Fruit fly (Drosophila melanogaster) whole organism, embryonic: ENCODE data around the gene sll.
A peak's percentile ranks its signal among the peaks of the same experiment; 100 is the strongest.

Experiments
- Adf1 ChIP-seq: fragments of 200-800 bp; sonication (Bioruptor generic); IDR thresholded peaks from 2 replicates; pipeline ENCODE4 v1.3.6; 2022; ENCODE audit warnings: missing biosample characterization, missing genetic modification characterization
- CG13287 ChIP-seq: fragments of 200-800 bp; sonication (Bioruptor generic); IDR thresholded peaks from 2 replicates; pipeline ENCODE4 v1.3.6; 2022; ENCODE audit warnings: missing biosample characterization, missing genetic modification characterization; ENCODE audit not compliant: partially characterized antibody
- CG13424 ChIP-seq: fragments of 200-800 bp; sonication (Bioruptor generic); optimal IDR thresholded peaks from 2 replicates; lab custom pipeline; 2019; ENCODE audit warnings: missing biosample characterization, mild to moderate bottlenecking, missing genetic modification characterization, moderate library complexity
- CG17829 ChIP-seq: fragments of 200-800 bp; optimal IDR thresholded peaks from 2 replicates; lab custom pipeline; 2019; ENCODE audit warnings: missing biosample characterization, mild to moderate bottlenecking, missing genetic modification characterization, moderate library complexity
- CG32532 ChIP-seq: fragments of 200-800 bp; sonication (Bioruptor generic); IDR thresholded peaks from 2 replicates; pipeline ENCODE4 v1.3.6; 2022; ENCODE audit warnings: missing biosample characterization, missing genetic modification characterization
- CG33213 ChIP-seq: fragments of 200-800 bp; sonication (Bioruptor generic); optimal IDR thresholded peaks from 3 replicates; lab custom pipeline; 2016; ENCODE audit warnings: missing biosample characterization, missing genetic modification characterization
- CG42726 ChIP-seq: fragments of 200-800 bp; sonication (Bioruptor generic); IDR thresholded peaks from 2 replicates; pipeline ENCODE4 v1.3.6; 2022; ENCODE audit warnings: missing biosample characterization, missing genetic modification characterization; ENCODE audit not compliant: partially characterized antibody
- CG4707 ChIP-seq: fragments of 200-800 bp; sonication (Bioruptor generic); optimal IDR thresholded peaks from 2 replicates; lab custom pipeline; 2018; ENCODE audit warnings: missing biosample characterization, mild to moderate bottlenecking, missing genetic modification characterization, moderate library complexity
- CG7372 ChIP-seq: fragments of 200-800 bp; sonication (Bioruptor generic); IDR thresholded peaks from 2 replicates; pipeline ENCODE4 v1.3.6; 2022; ENCODE audit warnings: missing biosample characterization, missing genetic modification characterization
- CG8944 ChIP-seq: fragments of 200-800 bp; sonication (Bioruptor generic); optimal IDR thresholded peaks from 3 replicates; lab custom pipeline; 2016; ENCODE audit warnings: missing biosample characterization, missing genetic modification characterization
- CTCF ChIP-seq: fragments of 200-800 bp; sonication (Bioruptor generic); optimal IDR thresholded peaks from 2 replicates; lab custom pipeline; 2017; ENCODE audit warnings: missing biosample characterization, mild to moderate bottlenecking, missing genetic modification characterization, moderate library complexity
- CkIIα-i1 ChIP-seq: fragments of 200-800 bp; sonication (Bioruptor generic); IDR thresholded peaks from 2 replicates; pipeline ENCODE4 v1.3.6; 2022; ENCODE audit warnings: missing biosample characterization, missing genetic modification characterization
- D ChIP-seq, 2 experiments: fragments of 200-800 bp in 1 of 2; fragments of >200 bp in 1 of 2; sonication (Bioruptor generic) in 1 of 2; optimal IDR thresholded peaks; 2 replicates in 1 of 2; 3 replicates in 1 of 2; lab custom pipeline; 2017; ENCODE audit warnings: mild to moderate bottlenecking in 1 of 2, missing biosample characterization in 1 of 2, missing genetic modification characterization in 1 of 2, missing genetic modification reagents in 1 of 2
- Dek ChIP-seq: fragments of 200-800 bp; sonication (Bioruptor generic); optimal IDR thresholded peaks from 3 replicates; lab custom pipeline; 2019; ENCODE audit warnings: missing biosample characterization, mild to moderate bottlenecking, missing genetic modification characterization, moderate library complexity
- Dfd ChIP-seq, 2 experiments: fragments of >200 bp; optimal IDR thresholded peaks; 2 replicates each; lab custom pipeline; 2017; ENCODE audit warnings: missing biosample characterization in 2 of 2, missing genetic modification characterization in 2 of 2
- Dip2 ChIP-seq: fragments of 200-800 bp; sonication (Bioruptor generic); IDR thresholded peaks from 2 replicates; pipeline ENCODE4 v1.3.6; 2022; ENCODE audit warnings: missing biosample characterization, missing genetic modification characterization
- Ets65A ChIP-seq: fragments of 200-800 bp; sonication (Bioruptor generic); peaks from one replicate; lab custom pipeline; 2016; ENCODE audit warnings: missing biosample characterization, missing genetic modification characterization
- GATAe ChIP-seq: fragments of 200-800 bp; sonication (Bioruptor generic); conservative IDR thresholded peaks from 2 replicates; pipeline ENCODE4 v1.3.6; 2022; ENCODE audit warnings: missing biosample characterization, missing genetic modification characterization
- HLH4C ChIP-seq: fragments of 200-800 bp; sonication (Bioruptor generic); IDR thresholded peaks from 3 replicates; pipeline ENCODE4 v1.3.6; 2022; ENCODE audit warnings: missing biosample characterization, missing genetic modification characterization; ENCODE audit not compliant: partially characterized antibody
- HLHmδ ChIP-seq: fragments of 200-800 bp; sonication (Bioruptor generic); optimal IDR thresholded peaks from 2 replicates; lab custom pipeline; 2018; ENCODE audit warnings: missing biosample characterization, mild to moderate bottlenecking, missing genetic modification characterization, moderate library complexity
- HmgD ChIP-seq: fragments of 200-800 bp; sonication (Bioruptor generic); optimal IDR thresholded peaks from 3 replicates; lab custom pipeline; 2016; ENCODE audit warnings: missing biosample characterization, missing genetic modification characterization
- MBD-R2 ChIP-seq: fragments of 200-800 bp; sonication (Bioruptor generic); IDR thresholded peaks from 2 replicates; pipeline ENCODE4 v1.3.6; 2022; ENCODE audit warnings: missing biosample characterization, missing genetic modification characterization
- Med ChIP-seq: fragments of 200-800 bp; sonication (Bioruptor generic); peaks from one replicate; lab custom pipeline; 2016; ENCODE audit warnings: missing biosample characterization, missing genetic modification characterization, mild to moderate bottlenecking, inconsistent platforms, moderate library complexity
- Meics ChIP-seq: fragments of 200-800 bp; sonication (Bioruptor generic); optimal IDR thresholded peaks from 2 replicates; lab custom pipeline; 2017; ENCODE audit warnings: missing biosample characterization, mild to moderate bottlenecking, missing genetic modification characterization
- NK7.1 ChIP-seq: fragments of 200-800 bp; sonication (Bioruptor generic); optimal IDR thresholded peaks from 3 replicates; lab custom pipeline; 2016; ENCODE audit warnings: missing biosample characterization, missing genetic modification characterization
- Nf-YB ChIP-seq: fragments of 200-800 bp; sonication (Bioruptor generic); optimal IDR thresholded peaks from 3 replicates; lab custom pipeline; 2019; ENCODE audit warnings: missing biosample characterization, mild to moderate bottlenecking, missing genetic modification characterization, moderate library complexity
- Nf-YC ChIP-seq: fragments of 200-800 bp; optimal IDR thresholded peaks from 3 replicates; lab custom pipeline; 2019; ENCODE audit warnings: missing biosample characterization, mild to moderate bottlenecking, missing genetic modification characterization, moderate library complexity
- Opbp ChIP-seq: fragments of 200-800 bp; sonication (Bioruptor generic); IDR thresholded peaks from 3 replicates; pipeline ENCODE4 v1.3.6; 2022; ENCODE audit warnings: missing biosample characterization, missing genetic modification characterization; ENCODE audit not compliant: partially characterized antibody
- Side ChIP-seq: fragments of 200-800 bp; sonication (Bioruptor generic); optimal IDR thresholded peaks from 2 replicates; lab custom pipeline; 2016; ENCODE audit warnings: missing biosample characterization, missing genetic modification characterization
- abd-A ChIP-seq: fragments of 200-800 bp; sonication (Bioruptor generic); optimal IDR thresholded peaks from 3 replicates; lab custom pipeline; 2019; ENCODE audit warnings: missing biosample characterization, mild to moderate bottlenecking, missing genetic modification characterization, moderate library complexity
- bigmax ChIP-seq: fragments of 200-800 bp; sonication (Bioruptor generic); optimal IDR thresholded peaks from 2 replicates; lab custom pipeline; 2018; ENCODE audit warnings: missing biosample characterization, mild to moderate bottlenecking, missing genetic modification characterization
- chinmo ChIP-seq: fragments of 200-800 bp; sonication (Bioruptor generic); IDR thresholded peaks from 4 replicates; pipeline ENCODE4 v1.3.6; 2022; ENCODE audit warnings: missing biosample characterization, missing genetic modification characterization; ENCODE audit not compliant: partially characterized antibody
- crol ChIP-seq: fragments of 200-800 bp; sonication (Bioruptor generic); IDR thresholded peaks from 2 replicates; pipeline ENCODE4 v1.3.6; 2022; ENCODE audit warnings: missing biosample characterization, missing genetic modification characterization
- disco-r ChIP-seq: fragments of 200-800 bp; sonication (Bioruptor generic); optimal IDR thresholded peaks from 2 replicates; lab custom pipeline; 2016; ENCODE audit warnings: missing biosample characterization, missing genetic modification characterization
- esg ChIP-seq: fragments of 200-800 bp; sonication (Bioruptor generic); conservative IDR thresholded peaks from 2 replicates; pipeline ENCODE4 v1.3.6; 2022; ENCODE audit warnings: missing biosample characterization, missing genetic modification characterization
- gsb-n ChIP-seq: fragments of 200-800 bp; sonication (Bioruptor generic); optimal IDR thresholded peaks from 3 replicates; lab custom pipeline; 2018; ENCODE audit warnings: missing biosample characterization, mild to moderate bottlenecking, missing genetic modification characterization
- kni ChIP-seq: fragments of 200-800 bp; sonication (Bioruptor generic); optimal IDR thresholded peaks from 3 replicates; lab custom pipeline; 2017; ENCODE audit warnings: mild to moderate bottlenecking, missing biosample characterization, missing genetic modification reagents, missing genetic modification characterization
- knrl ChIP-seq: fragments of 200-800 bp; sonication (Bioruptor generic); IDR thresholded peaks from 3 replicates; pipeline ENCODE4 v1.3.6; 2022; ENCODE audit warnings: missing biosample characterization, missing genetic modification characterization; ENCODE audit not compliant: partially characterized antibody
- nmo ChIP-seq: fragments of 200-800 bp; sonication (Bioruptor generic); optimal IDR thresholded peaks from 2 replicates; lab custom pipeline; 2018; ENCODE audit warnings: missing biosample characterization, mild to moderate bottlenecking, missing genetic modification characterization, moderate library complexity
- prd ChIP-seq, 3 experiments: fragments of >200 bp in 2 of 3; fragments of 200-800 bp in 1 of 3; sonication (Bioruptor generic) in 1 of 3; optimal IDR thresholded peaks in 2 of 3; IDR thresholded peaks in 1 of 3; 2 replicates in 2 of 3; 3 replicates in 1 of 3; pipeline versions ENCODE4 v1.3.6 to Lab custom; 2017 to 2022; ENCODE audit warnings: missing biosample characterization in 1 of 3, missing genetic modification characterization in 1 of 3
- pros ChIP-seq: fragments of 200-800 bp; sonication (Bioruptor generic); optimal IDR thresholded peaks from 3 replicates; lab custom pipeline; 2019; ENCODE audit warnings: missing biosample characterization, mild to moderate bottlenecking, missing genetic modification characterization, moderate library complexity
- seq ChIP-seq: fragments of 200-800 bp; sonication (Bioruptor generic); IDR thresholded peaks from 2 replicates; pipeline ENCODE4 v1.3.6; 2022; ENCODE audit warnings: missing biosample characterization, missing genetic modification characterization
- sim ChIP-seq: fragments of 200-800 bp; sonication (Bioruptor generic); IDR thresholded peaks from 2 replicates; pipeline ENCODE4 v1.3.6; 2022; ENCODE audit warnings: missing biosample characterization, missing genetic modification characterization
- sima ChIP-seq: fragments of 200-800 bp; sonication (Bioruptor generic); optimal IDR thresholded peaks from 2 replicates; lab custom pipeline; 2016; ENCODE audit warnings: missing biosample characterization, missing genetic modification characterization
- sna ChIP-seq: fragments of 200-800 bp; sonication (Bioruptor generic); IDR thresholded peaks from 2 replicates; pipeline ENCODE4 v1.3.6; 2022; ENCODE audit warnings: missing biosample characterization, missing genetic modification characterization; ENCODE audit not compliant: partially characterized antibody
- tio ChIP-seq: fragments of 200-800 bp; sonication (Bioruptor generic); optimal IDR thresholded peaks from 2 replicates; lab custom pipeline; 2017; ENCODE audit warnings: missing biosample characterization, missing genetic modification characterization, inconsistent platforms
- twi ChIP-seq: fragments of 200-800 bp; optimal IDR thresholded peaks from 2 replicates; lab custom pipeline; 2019; ENCODE audit warnings: missing biosample characterization, mild to moderate bottlenecking, missing genetic modification characterization, moderate library complexity
- z ChIP-seq: fragments of 200-800 bp; sonication (Bioruptor generic); IDR thresholded peaks from 3 replicates; pipeline ENCODE4 v1.3.6; 2022; ENCODE audit warnings: missing biosample characterization, missing genetic modification characterization

The sll gene

DNA sequence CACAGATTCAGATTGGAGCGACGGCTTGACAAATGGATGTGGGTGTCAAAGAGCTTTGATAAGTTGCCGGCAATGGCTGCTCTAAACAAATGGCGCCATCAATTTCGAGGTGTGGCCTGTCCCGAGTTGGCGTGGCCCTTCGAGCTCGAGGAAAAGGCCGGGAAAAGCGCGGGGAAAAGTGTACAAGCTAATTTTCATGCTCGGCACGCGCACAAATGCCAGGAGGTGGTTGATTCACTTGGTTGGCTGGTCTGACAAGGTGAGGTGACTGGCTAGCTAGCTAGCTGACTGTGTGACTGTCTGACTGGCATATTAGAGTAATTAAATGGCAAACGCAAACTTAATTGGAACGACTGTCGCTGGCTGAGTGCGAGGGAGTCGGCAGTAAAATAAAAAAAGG lies 4.0 kb upstream of the sll start:
- TF ChIP-seq z (GFP tag; lab: Robert Waterston, UW) (no peak), Med (GFP tag; lab: Kevin White, UChicago) (peak; percentile 36), CG32532 (GFP tag; lab: Robert Waterston, UW) (no peak), CG8944 (GFP tag; lab: Kevin White, UChicago) (no peak), Nf-YB (GFP tag; lab: Kevin White, UChicago) (peak; percentile 72), Meics (GFP tag; lab: Kevin White, UChicago) (no peak), bigmax (GFP tag; lab: Kevin White, UChicago) (no peak), CG17829 (no peak), GATAe (GFP tag; lab: Robert Waterston, UW) (no peak), CG33213 (no peak), Nf-YC (tag; lab: Kevin White, UChicago) (peak; percentile 53), HmgD (GFP tag; lab: Kevin White, UChicago) (no peak), nmo (GFP tag; lab: Kevin White, UChicago) (no peak), CG4707 (no peak), tio (GFP tag; lab: Kevin White, UChicago) (no peak)

DNA sequence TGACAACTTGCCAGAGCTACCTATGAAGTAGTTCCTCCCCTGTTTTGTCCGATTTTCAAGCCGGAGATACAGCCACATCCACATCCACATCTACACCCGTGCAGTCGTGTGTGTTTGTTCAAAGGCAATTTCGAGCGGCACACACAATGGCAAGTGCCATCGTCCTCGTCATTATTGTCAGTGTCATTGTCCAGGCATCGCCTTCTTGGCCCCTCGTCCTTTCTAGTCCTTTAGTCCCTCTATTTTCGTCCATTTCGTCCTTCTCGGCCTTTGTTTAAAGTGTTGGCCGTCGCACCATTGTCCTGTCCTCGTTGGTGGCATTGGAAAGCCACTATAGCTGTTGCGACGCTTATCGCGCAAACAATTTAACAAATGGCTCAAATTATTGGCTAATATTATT lies 2.9 kb upstream of the sll start:
- TF ChIP-seq gsb-n (tag; lab: Kevin White, UChicago): no peak
- TF ChIP-seq disco-r: no peak
- TF ChIP-seq Opbp (GFP tag; lab: Robert Waterston, UW): 0 out of 3 replicates have a peak, but pooled peaks have one; percentile 9
- TF ChIP-seq crol: no peak
- TF ChIP-seq esg (GFP tag; lab: Robert Waterston, UW): no peak
- TF ChIP-seq D (optimal IDR thresholded peaks at IDR 0.05; lab: Kevin White, UChicago): peak; percentile 95
- no peak for TF ChIP-seq D (GFP tag; optimal IDR thresholded peaks at IDR 0.05; lab: Kevin White, UChicago)
- TF ChIP-seq prd (optimal IDR thresholded peaks at IDR 0.05; lab: Kevin White, UChicago): no peak
- TF ChIP-seq prd (GFP tag; IDR thresholded peaks at IDR 0.05; lab: Robert Waterston, UW): 0 out of 3 replicates have a peak, but pooled peaks have one; percentile 9
- TF ChIP-seq Ets65A (GFP tag; lab: Kevin White, UChicago): peak; percentile 18
- TF ChIP-seq Dfd (GFP tag; optimal IDR thresholded peaks at IDR 0.05; lab: Kevin White, UChicago): no peak

DNA sequence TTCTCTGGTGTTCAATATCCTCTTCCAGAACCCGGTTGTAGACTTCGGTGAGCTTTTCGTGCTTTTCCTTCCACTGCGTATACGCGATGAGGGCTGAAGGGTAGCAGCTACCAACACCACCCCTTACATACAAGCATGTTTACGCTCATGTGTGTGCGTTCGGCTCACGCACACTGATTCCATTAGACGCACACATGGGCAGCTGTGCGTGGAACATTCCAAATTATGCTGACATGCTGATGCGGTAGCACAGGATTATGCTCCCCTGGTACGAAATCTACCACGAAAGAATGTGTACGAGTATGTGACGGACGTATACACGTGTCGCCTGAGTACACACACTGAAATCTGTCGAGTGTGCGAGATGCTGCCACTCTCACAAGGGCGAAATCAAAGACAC lies 2.2 kb upstream of the sll start:
- no peak for TF ChIP-seq NK7.1 (GFP tag; lab: Kevin White, UChicago)
- TF ChIP-seq CkIIα-i1 (GFP tag; lab: Robert Waterston, UW): no peak
- TF ChIP-seq seq (GFP tag; lab: Robert Waterston, UW): peak; percentile 60; the same call in 1 of the 2 replicates
- peak; percentile 43 for TF ChIP-seq CG13287 (GFP tag; lab: Robert Waterston, UW)
- TF ChIP-seq chinmo: peak; percentile 85; the same call in 1 of the 4 replicates
- TF ChIP-seq MBD-R2 (GFP tag; lab: Robert Waterston, UW): peak; percentile 27; the same call in 1 of the 2 replicates
- peak; percentile 74 for TF ChIP-seq CTCF
- TF ChIP-seq kni (GFP tag; lab: Kevin White, UChicago): peak; percentile 48
- no peak for TF ChIP-seq Dip2 (GFP tag; lab: Robert Waterston, UW)
- peak; percentile 100 for TF ChIP-seq pros
- no peak for TF ChIP-seq sima (GFP tag; lab: Kevin White, UChicago)
- TF ChIP-seq Adf1: peak; percentile 43; the same call in 1 of the 2 replicates
- no peak for TF ChIP-seq Side (GFP tag; lab: Kevin White, UChicago)
- TF ChIP-seq sim (GFP tag; lab: Robert Waterston, UW): no peak
- TF ChIP-seq abd-A (tag; lab: Kevin White, UChicago): peak; percentile 93
- TF ChIP-seq HLH4C (GFP tag; lab: Robert Waterston, UW): 0 out of 3 replicates have a peak, but pooled peaks have one; percentile 14
- TF ChIP-seq CG42726 (GFP tag; lab: Robert Waterston, UW): peak; percentile 64; the same call in 1 of the 2 replicates
- TF ChIP-seq CG13424 (tag; lab: Kevin White, UChicago): no peak
- peak; percentile 23 for TF ChIP-seq Dek (tag; lab: Kevin White, UChicago)
- TF ChIP-seq HLHmδ (GFP tag; lab: Kevin White, UChicago): peak; percentile 76
- peak; percentile 92 for TF ChIP-seq CG7372
- TF ChIP-seq twi (tag; lab: Kevin White, UChicago): peak; percentile 94
- no peak for TF ChIP-seq sna (GFP tag; lab: Robert Waterston, UW)
- no peak for TF ChIP-seq knrl
